Fruit fly (Drosophila melanogaster): ENCODE results near the gene Appl.

Appl gene

DNA sequence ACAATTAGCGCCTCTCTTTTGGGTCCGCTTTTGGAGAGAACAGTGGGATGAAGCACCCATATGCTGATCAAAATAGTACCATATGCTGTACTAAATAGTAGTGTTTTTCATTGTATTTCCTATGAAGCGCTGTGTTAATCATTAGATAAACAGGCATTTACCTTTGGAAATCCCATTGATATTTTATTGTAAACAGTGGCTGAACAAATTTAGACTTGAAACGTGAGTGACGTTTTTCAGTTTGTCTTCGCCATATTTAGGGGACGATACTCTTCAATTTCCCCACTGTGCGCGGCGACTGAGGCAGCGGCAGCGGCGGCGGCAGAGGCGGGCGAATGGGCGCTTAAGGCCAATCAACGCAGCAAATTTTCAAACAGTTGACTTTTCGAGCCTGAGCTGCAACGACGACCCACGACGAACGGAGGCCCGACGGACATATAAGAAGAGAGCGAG, 30.7 kb upstream of the Appl start:
- TF ChIP-seq h (optimal IDR thresholded peaks at IDR 0.05) (no peak), insv (optimal IDR thresholded peaks at IDR 0.05) (no peak), psq (optimal IDR thresholded peaks at IDR 0.05) (no peak), ttk (optimal IDR thresholded peaks at IDR 0.05) (no peak), Sin3A (optimal IDR thresholded peaks at IDR 0.05) (no peak)

DNA sequence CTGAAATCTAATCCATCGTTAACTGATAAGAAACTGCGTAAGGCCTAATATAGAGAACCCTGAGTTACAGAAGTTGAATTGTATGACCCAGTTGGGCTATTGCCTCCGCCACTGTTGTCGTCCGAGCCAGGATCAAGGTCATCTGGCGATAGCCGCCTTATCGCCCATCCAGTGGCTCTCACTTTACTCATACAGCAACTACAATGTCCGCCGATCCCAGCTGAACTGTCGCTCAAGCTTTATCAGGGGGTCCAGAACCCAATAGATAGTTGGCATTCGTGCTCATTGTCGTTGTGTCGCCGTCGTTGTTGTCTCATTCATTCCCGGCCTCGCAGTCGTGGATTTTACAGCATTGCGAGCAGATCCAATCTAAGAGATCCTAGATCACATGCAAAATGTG, 21.2 kb upstream of the Appl start, which contains the start of gene arg:
TSS of gene arg (plus strand) at position 319 of the 400 bp plus-strand sequence.
- TF ChIP-seq insv (optimal IDR thresholded peaks at IDR 0.05), result no peak
- TF ChIP-seq Sin3A (optimal IDR thresholded peaks at IDR 0.05), result no peak
- TF ChIP-seq psq (optimal IDR thresholded peaks at IDR 0.05), result no peak
- TF ChIP-seq ttk (optimal IDR thresholded peaks at IDR 0.05), result no peak
- no peak for TF ChIP-seq Myc (optimal IDR thresholded peaks at IDR 0.05)
- TF ChIP-seq h (optimal IDR thresholded peaks at IDR 0.05), result no peak

DNA sequence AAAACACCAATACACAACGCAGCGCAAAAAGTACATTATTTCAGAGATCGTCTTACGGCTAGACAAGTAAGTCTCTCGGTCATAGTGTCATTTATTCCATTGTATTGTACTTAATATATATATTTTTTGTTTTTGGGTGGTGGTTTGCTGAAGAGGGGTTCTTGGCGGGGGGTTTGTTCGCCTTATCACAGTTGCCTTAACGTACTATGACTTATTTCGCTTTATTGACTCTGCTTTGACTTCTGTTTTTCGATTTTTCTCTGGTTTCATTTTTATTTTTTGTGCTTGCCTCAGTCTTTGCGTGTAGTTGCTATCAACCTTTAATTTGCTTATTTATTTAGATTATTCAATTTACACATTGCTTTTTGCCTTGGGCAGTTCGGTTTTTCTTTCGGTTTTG, 19.8 kb upstream of the Appl start:
- TF ChIP-seq Sin3A (optimal IDR thresholded peaks at IDR 0.05) (no peak), Myc (optimal IDR thresholded peaks at IDR 0.05) (no peak), h (optimal IDR thresholded peaks at IDR 0.05) (no peak)

DNA sequence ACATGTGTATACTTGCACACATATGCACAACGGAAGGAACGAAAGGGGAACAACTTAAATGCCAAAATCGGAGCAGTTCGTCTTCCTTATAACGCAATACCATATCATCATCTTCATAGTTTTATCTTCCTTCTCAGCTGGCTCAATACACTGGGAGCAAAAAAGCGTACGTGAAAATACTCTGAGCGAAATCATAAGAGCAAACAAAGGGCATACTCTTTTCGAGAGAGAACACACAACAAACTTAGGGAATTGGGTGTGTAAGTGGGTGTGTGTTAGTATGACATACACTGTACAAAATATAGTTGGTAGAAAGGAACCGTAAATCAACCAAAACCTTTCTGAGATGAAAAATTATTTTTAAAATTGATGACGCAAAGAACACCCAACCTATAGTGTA, 17.8 kb upstream of the Appl start:
- TF ChIP-seq h (optimal IDR thresholded peaks at IDR 0.05) (no peak), Myc (optimal IDR thresholded peaks at IDR 0.05) (no peak), Sin3A (optimal IDR thresholded peaks at IDR 0.05) (no peak), insv (optimal IDR thresholded peaks at IDR 0.05) (no peak), ttk (optimal IDR thresholded peaks at IDR 0.05) (no peak), psq (optimal IDR thresholded peaks at IDR 0.05) (no peak)

DNA sequence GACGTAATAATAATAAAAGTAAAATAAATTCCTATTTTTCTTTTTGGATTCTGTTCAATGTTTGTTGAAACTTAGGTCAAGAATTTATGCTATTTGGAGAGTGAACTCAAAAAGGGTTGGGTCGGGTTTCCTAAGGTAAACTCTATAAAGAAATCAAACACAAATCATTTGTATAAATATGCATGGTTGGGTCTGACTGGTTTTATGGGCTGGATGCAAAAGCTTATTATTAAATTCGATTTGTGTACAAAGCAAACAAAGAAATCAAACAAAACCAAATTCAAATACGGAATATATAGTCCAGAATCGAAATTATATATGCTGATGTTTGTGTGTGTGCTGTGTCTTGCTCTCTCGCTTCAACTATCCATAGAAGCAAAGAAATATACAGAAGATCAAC, 14.6 kb upstream of the Appl start:
- no peak for TF ChIP-seq Myc (optimal IDR thresholded peaks at IDR 0.05)
- no peak for TF ChIP-seq psq (optimal IDR thresholded peaks at IDR 0.05)
- no peak for TF ChIP-seq h (optimal IDR thresholded peaks at IDR 0.05)
- no peak for TF ChIP-seq Sin3A (optimal IDR thresholded peaks at IDR 0.05)
- no peak for TF ChIP-seq insv (optimal IDR thresholded peaks at IDR 0.05)
- TF ChIP-seq ttk (optimal IDR thresholded peaks at IDR 0.05), result no peak

DNA sequence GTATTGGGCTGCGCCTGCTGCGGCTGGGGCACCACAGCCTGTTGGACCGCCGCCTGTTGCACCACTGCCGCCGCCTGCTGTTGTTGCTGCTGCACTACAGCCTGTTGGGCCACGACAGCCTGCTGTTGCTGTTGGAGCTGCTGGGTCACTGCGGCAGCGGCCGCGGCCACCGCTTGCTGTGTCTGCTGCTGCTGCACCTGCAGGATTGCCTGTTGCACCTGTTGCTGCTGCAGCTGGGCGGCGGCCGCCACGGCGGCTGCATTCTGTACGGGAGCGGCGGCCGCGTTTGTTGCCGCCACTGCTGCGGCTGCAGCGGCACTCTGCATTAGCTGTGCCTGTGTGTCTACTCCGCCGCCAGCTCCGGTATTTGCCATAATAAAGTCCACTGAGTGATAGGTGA, 11.4 kb upstream of the Appl start:
- TF ChIP-seq ttk (optimal IDR thresholded peaks at IDR 0.05), result no peak
- TF ChIP-seq h (optimal IDR thresholded peaks at IDR 0.05), result no peak
- no peak for TF ChIP-seq Sin3A (optimal IDR thresholded peaks at IDR 0.05)
- TF ChIP-seq psq (optimal IDR thresholded peaks at IDR 0.05), result no peak
- no peak for TF ChIP-seq Myc (optimal IDR thresholded peaks at IDR 0.05)
- no peak for TF ChIP-seq insv (optimal IDR thresholded peaks at IDR 0.05)

DNA sequence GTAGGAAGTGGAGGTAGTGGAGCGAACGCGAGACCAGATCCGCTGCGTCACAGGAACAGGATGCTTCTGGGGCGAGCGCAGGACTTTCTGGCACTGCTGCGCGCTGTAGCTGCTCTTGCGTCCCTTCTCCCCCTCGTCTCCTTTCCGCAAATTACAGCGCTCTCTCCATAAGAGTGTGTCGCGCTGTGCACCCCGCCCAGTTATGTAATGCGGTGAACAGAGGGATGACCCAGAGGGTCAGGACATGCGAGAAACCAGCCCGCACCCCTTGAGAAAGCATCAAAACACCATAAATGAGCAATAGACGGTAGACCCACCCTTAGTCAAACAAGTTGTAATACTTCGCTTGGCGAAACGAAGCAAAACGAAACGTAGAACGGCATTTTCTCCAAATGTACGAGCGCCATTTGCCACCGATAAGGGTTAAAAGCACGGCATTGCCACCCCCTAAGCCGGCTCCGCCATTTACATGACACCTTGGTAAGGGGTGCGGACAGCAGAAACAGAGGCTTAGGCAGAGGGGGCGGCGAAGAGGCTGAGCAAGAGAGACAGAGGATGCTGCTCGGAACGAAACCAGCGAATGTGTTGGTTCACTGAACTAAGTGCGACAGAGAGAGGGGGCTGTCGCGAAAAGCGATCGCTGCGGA, 10.0 kb upstream of the Appl start:
- TF ChIP-seq insv (optimal IDR thresholded peaks at IDR 0.05) (no peak), Myc (optimal IDR thresholded peaks at IDR 0.05) (no peak)

DNA sequence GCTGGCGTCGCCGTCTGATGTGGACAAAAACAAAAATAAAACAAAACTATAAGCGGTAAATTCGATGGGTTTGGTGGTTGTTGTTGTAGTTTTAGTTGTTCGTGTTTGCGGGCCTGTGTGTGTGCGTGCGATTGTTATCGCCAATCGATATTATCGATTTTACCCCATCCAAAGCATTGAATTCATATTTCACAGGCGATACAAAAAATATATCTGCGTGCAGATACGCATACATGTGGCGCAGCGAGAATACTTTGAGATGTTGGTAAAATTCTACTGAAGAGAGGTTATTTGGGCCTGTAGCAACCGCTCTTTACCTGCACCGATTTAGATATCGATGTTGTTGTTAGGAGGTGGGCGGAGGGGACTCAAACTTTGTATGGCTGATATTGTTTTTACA, 8.6 kb upstream of the Appl start:
- TF ChIP-seq insv (optimal IDR thresholded peaks at IDR 0.05), result no peak
- TF ChIP-seq ttk (optimal IDR thresholded peaks at IDR 0.05), result no peak
- TF ChIP-seq psq (optimal IDR thresholded peaks at IDR 0.05), result no peak
- no peak for TF ChIP-seq h (optimal IDR thresholded peaks at IDR 0.05)
- no peak for TF ChIP-seq Sin3A (optimal IDR thresholded peaks at IDR 0.05)
- no peak for TF ChIP-seq Myc (optimal IDR thresholded peaks at IDR 0.05)

DNA sequence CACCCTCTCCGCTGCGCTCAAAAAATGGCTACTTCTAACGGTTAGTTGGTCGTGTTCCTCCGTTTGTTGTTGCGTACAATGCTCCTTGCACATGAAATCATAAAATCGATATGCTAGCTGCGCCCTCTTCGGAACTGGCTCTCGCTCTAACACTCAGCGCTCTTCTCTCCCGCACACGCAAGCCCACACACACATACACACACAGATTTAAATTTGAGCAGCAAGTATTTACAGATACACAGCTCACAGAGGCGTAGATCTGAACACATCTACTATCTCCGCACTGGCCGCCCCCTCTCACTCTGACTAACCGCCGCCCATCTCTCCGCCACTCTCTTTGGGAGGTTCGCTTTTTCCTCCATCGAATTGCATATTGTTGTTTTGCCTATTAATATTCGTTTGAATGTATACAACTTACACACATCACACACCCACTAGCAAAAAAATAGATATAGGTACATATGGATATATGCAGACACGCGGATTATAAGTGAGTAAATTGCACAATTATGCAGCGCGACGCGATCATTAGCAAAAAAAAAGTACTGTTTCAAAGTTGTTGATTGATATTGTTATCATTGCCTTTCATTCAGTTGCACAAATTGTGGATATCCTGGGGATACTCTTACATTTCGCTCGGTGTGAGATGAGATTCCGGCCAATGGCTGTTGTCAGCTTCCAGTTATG, 7.8 kb upstream of the Appl start:
- TF ChIP-seq Myc (optimal IDR thresholded peaks at IDR 0.05), result no peak
- no peak for TF ChIP-seq ttk (optimal IDR thresholded peaks at IDR 0.05)
- no peak for TF ChIP-seq psq (optimal IDR thresholded peaks at IDR 0.05)
- no peak for TF ChIP-seq insv (optimal IDR thresholded peaks at IDR 0.05)
- TF ChIP-seq Sin3A (optimal IDR thresholded peaks at IDR 0.05), result no peak
- no peak for TF ChIP-seq h (optimal IDR thresholded peaks at IDR 0.05)

DNA sequence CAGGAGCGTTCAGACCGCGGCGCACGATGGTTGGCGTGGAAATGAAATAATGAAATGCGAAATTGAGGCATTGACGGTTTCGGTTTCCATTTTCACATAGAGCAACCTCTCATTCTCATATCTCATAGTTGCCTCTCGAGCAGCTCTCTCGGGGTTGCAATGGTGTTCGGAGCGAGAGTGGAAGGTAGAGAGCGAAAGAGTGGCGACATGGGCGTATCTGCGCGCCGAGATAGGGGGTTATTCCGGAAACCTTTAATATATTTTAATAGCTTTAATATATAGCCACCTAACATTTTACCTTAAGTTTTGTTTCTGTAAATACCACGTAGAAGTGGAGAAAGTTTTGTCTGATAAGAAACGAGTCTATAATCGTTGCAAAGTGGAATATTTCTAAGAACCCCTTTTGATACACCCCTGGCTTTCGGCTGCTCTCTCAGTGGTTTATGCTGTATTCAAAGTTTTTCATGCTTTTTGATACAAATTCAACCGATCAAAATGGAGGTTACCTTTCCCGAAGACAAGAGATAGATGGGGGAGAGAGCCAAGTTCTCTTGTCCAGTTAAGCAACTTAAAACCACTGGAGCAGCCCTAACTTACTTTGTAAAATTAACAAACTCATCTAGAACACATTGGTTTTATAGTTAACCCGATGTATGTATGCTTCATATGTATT, 7.0 kb upstream of the Appl start, which contains the start of gene elav:
TSS of gene elav (minus strand) at position 48 of the 673 bp plus-strand sequence.
- TF ChIP-seq insv (optimal IDR thresholded peaks at IDR 0.05) (no peak), Myc (optimal IDR thresholded peaks at IDR 0.05) (no peak), h (optimal IDR thresholded peaks at IDR 0.05) (no peak), psq (optimal IDR thresholded peaks at IDR 0.05) (no peak), Sin3A (optimal IDR thresholded peaks at IDR 0.05) (no peak), ttk (optimal IDR thresholded peaks at IDR 0.05) (no peak)

DNA sequence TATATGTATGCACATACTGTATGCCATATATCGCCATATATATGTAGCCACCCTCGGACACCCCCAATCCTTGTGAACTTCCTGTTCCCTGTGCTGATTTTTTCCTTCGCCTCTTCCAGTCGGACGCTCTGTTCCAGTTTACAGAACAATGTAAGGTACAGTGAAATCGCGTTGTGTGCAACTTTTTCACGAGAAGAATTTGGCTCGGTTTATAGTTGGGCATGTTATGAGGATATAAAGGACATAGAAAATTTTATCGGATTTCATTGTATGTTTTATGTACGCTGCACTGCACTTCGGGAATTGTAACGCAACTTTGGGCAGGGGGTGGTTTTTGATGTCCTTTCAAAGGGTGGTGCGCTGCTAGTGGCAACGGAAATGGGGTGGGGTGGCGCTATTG, 6.0 kb upstream of the Appl start:
- TF ChIP-seq Sin3A (optimal IDR thresholded peaks at IDR 0.05), result no peak
- TF ChIP-seq insv (optimal IDR thresholded peaks at IDR 0.05), result no peak
- no peak for TF ChIP-seq psq (optimal IDR thresholded peaks at IDR 0.05)
- TF ChIP-seq h (optimal IDR thresholded peaks at IDR 0.05), result no peak
- TF ChIP-seq ttk (optimal IDR thresholded peaks at IDR 0.05), result no peak
- no peak for TF ChIP-seq Myc (optimal IDR thresholded peaks at IDR 0.05)

DNA sequence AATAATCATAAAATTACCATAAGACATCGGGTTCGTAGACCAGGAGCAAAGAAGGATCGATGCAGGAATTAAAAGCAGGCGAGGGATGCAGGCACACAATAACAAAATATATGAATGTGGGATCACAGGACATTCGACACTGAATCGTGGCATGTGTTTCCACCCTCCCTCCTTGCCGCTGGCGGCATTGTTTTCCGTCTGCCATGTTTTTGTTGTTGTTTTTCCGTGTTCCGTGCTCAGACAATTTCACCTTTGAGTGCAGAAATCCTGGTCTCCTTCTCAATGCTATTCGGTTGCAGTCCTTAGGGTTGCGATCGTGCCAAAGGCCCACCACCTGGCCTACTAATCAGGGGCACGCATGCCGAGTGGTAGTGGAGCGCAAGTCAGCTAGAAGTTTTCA, 4.7 kb upstream of the Appl start:
- no peak for TF ChIP-seq psq (optimal IDR thresholded peaks at IDR 0.05)
- no peak for TF ChIP-seq ttk (optimal IDR thresholded peaks at IDR 0.05)
- TF ChIP-seq insv (optimal IDR thresholded peaks at IDR 0.05), result no peak
- no peak for TF ChIP-seq Myc (optimal IDR thresholded peaks at IDR 0.05)
- TF ChIP-seq Sin3A (optimal IDR thresholded peaks at IDR 0.05), result no peak
- no peak for TF ChIP-seq h (optimal IDR thresholded peaks at IDR 0.05)
